Worm (Caenorhabditis elegans) whole organism, late embryonic: ENCODE data around the gene srg-55.

Source experiments
- F13H6.1 ChIP-seq: sonication (generic microtip); optimal IDR thresholded peaks from 2 replicates; lab custom pipeline; 2016; ENCODE audit warnings: missing genetic modification characterization, missing compliant biosample characterization
- T23F11.4 ChIP-seq: fragments of 200-800 bp; sonication (Bioruptor generic); optimal IDR thresholded peaks from 2 replicates; lab custom pipeline; 2018; ENCODE audit warnings: mild to moderate bottlenecking, missing genetic modification characterization, missing compliant biosample characterization
- Y22D7AL.16 ChIP-seq: sonication (generic microtip); optimal IDR thresholded peaks from 2 replicates; lab custom pipeline; 2016; ENCODE audit warnings: missing genetic modification characterization, missing compliant biosample characterization
- ahr-1 ChIP-seq: sonication (generic microtip); optimal IDR thresholded peaks from 2 replicates; lab custom pipeline; 2016; ENCODE audit warnings: missing genetic modification characterization, missing compliant biosample characterization
- ama-1 ChIP-seq: fragments of 150-350 bp; optimal IDR thresholded peaks from 2 replicates; lab custom pipeline; 2014
- ceh-18 ChIP-seq: sonication (generic microtip); optimal IDR thresholded peaks from 2 replicates; lab custom pipeline; 2016; ENCODE audit warnings: missing genetic modification characterization, missing compliant biosample characterization
- ceh-19 ChIP-seq: fragments of 200-800 bp; sonication (Bioruptor generic); optimal IDR thresholded peaks from 2 replicates; lab custom pipeline; 2018; ENCODE audit warnings: mild to moderate bottlenecking, missing genetic modification characterization, missing compliant biosample characterization
- ceh-2 ChIP-seq: sonication (generic microtip); optimal IDR thresholded peaks from 2 replicates; lab custom pipeline; 2016; ENCODE audit warnings: missing genotype, missing genetic modification characterization, missing compliant biosample characterization
- ceh-30 ChIP-seq: fragments of 150-350 bp; optimal IDR thresholded peaks from 2 replicates; lab custom pipeline; 2014; ENCODE audit warnings: missing biosample characterization, missing genetic modification characterization
- ceh-31 ChIP-seq: sonication (generic microtip); optimal IDR thresholded peaks from 2 replicates; lab custom pipeline; 2016; ENCODE audit warnings: missing genetic modification characterization, missing compliant biosample characterization
- ceh-45 ChIP-seq: fragments of 200-800 bp; sonication (Bioruptor generic); IDR thresholded peaks from 2 replicates; pipeline ENCODE4 v1.3.6; 2022; ENCODE audit warnings: missing genetic modification reagents, missing genetic modification characterization, missing compliant biosample characterization
- ceh-48 ChIP-seq: sonication (generic microtip); optimal IDR thresholded peaks from 2 replicates; lab custom pipeline; 2016; ENCODE audit warnings: missing genetic modification characterization, inconsistent platforms, missing compliant biosample characterization
- dmd-4 ChIP-seq: sonication (generic microtip); optimal IDR thresholded peaks from 2 replicates; lab custom pipeline; 2016; ENCODE audit warnings: borderline replicate concordance, missing genetic modification characterization, missing compliant biosample characterization
- elt-2 ChIP-seq: sonication (generic microtip); optimal IDR thresholded peaks from 2 replicates; lab custom pipeline; 2016; ENCODE audit warnings: missing genetic modification reagents, missing genetic modification characterization, missing compliant biosample characterization
- elt-4 ChIP-seq: sonication (generic microtip); optimal IDR thresholded peaks from 2 replicates; lab custom pipeline; 2016; ENCODE audit warnings: missing genetic modification characterization, missing compliant biosample characterization
- ets-4 ChIP-seq: sonication (generic microtip); optimal IDR thresholded peaks from 2 replicates; lab custom pipeline; 2016; ENCODE audit warnings: missing genetic modification characterization, missing compliant biosample characterization
- eyg-1 ChIP-seq: sonication (generic microtip); optimal IDR thresholded peaks from 2 replicates; lab custom pipeline; 2016; ENCODE audit warnings: missing genotype, missing genetic modification characterization, missing compliant biosample characterization
- fax-1 ChIP-seq: sonication (generic microtip); optimal IDR thresholded peaks from 2 replicates; lab custom pipeline; 2016; ENCODE audit warnings: missing genotype, missing genetic modification characterization, missing compliant biosample characterization
- fkh-10 ChIP-seq: fragments of 150-350 bp; optimal IDR thresholded peaks from 2 replicates; lab custom pipeline; 2014; ENCODE audit warnings: missing biosample characterization, missing genetic modification reagents, missing genetic modification characterization
- hlh-13 ChIP-seq: fragments of 200-800 bp; sonication (Bioruptor generic); optimal IDR thresholded peaks from 2 replicates; lab custom pipeline; 2018; ENCODE audit warnings: mild to moderate bottlenecking, missing genetic modification characterization, missing compliant biosample characterization
- hlh-15 ChIP-seq: sonication (generic microtip); optimal IDR thresholded peaks from 2 replicates; lab custom pipeline; 2016; ENCODE audit warnings: missing genetic modification characterization, missing compliant biosample characterization
- hlh-30 ChIP-seq: sonication (generic microtip); optimal IDR thresholded peaks from 2 replicates; lab custom pipeline; 2017; ENCODE audit warnings: antibody characterized with exemption, missing genetic modification characterization, missing compliant biosample characterization; ENCODE audit not compliant: insufficient read depth
- hlh-6 ChIP-seq: sonication (generic microtip); optimal IDR thresholded peaks from 2 replicates; lab custom pipeline; 2016; ENCODE audit warnings: missing genotype, missing genetic modification characterization, missing compliant biosample characterization
- hlh-8 ChIP-seq: sonication (generic microtip); optimal IDR thresholded peaks from 2 replicates; lab custom pipeline; 2016; ENCODE audit warnings: missing genotype, missing genetic modification characterization, missing compliant biosample characterization
- lim-6 ChIP-seq: sonication (generic microtip); optimal IDR thresholded peaks from 2 replicates; lab custom pipeline; 2016; ENCODE audit warnings: missing genetic modification characterization, missing compliant biosample characterization
- lin-11 ChIP-seq: fragments of 200-800 bp; sonication (Bioruptor generic); optimal IDR thresholded peaks from 2 replicates; lab custom pipeline; 2018; ENCODE audit warnings: mild to moderate bottlenecking, missing genetic modification characterization, missing compliant biosample characterization
- nfya-1 ChIP-seq: sonication (generic microtip); optimal IDR thresholded peaks from 2 replicates; lab custom pipeline; 2017; ENCODE audit warnings: missing genetic modification characterization, mild to moderate bottlenecking, missing compliant biosample characterization, antibody characterized with exemption, moderate library complexity
- npax-4 ChIP-seq: sonication (generic microtip); optimal IDR thresholded peaks from 2 replicates; lab custom pipeline; 2016; ENCODE audit warnings: missing genetic modification characterization, missing compliant biosample characterization
- pag-3 ChIP-seq: sonication (generic microtip); optimal IDR thresholded peaks from 2 replicates; lab custom pipeline; 2016; ENCODE audit warnings: missing compliant biosample characterization, missing genetic modification characterization, borderline replicate concordance
- pat-9 ChIP-seq: fragments of 200-800 bp; sonication (Bioruptor generic); optimal IDR thresholded peaks from 2 replicates; lab custom pipeline; 2018; ENCODE audit warnings: mild to moderate bottlenecking, missing genetic modification characterization, moderate library complexity, missing compliant biosample characterization
- pax-1 ChIP-seq: fragments of 150-350 bp; optimal IDR thresholded peaks from 2 replicates; lab custom pipeline; 2014; ENCODE audit warnings: missing biosample characterization, missing genetic modification characterization
- pha-2 ChIP-seq: sonication (generic microtip); optimal IDR thresholded peaks from 2 replicates; lab custom pipeline; 2017; ENCODE audit warnings: mild to moderate bottlenecking, missing genetic modification characterization, missing compliant biosample characterization
- pha-4 ChIP-seq: fragments of 150-350 bp; optimal IDR thresholded peaks from 2 replicates; lab custom pipeline; 2018; ENCODE audit warnings: missing biosample characterization, missing genetic modification reagents, missing genetic modification characterization
- pros-1 ChIP-seq: fragments of 150-350 bp; optimal IDR thresholded peaks from 2 replicates; lab custom pipeline; 2014; ENCODE audit warnings: missing biosample characterization, missing genetic modification reagents, missing genetic modification characterization
- ref-2 ChIP-seq: sonication (generic microtip); optimal IDR thresholded peaks from 2 replicates; lab custom pipeline; 2016; ENCODE audit warnings: missing genetic modification characterization, missing compliant biosample characterization
- sdc-2 ChIP-seq: sonication (generic microtip); optimal IDR thresholded peaks from 2 replicates; lab custom pipeline; 2016; ENCODE audit warnings: missing genotype, missing genetic modification characterization, missing compliant biosample characterization
- sox-2 ChIP-seq: fragments of 200-800 bp; sonication (Bioruptor generic); IDR thresholded peaks from 2 replicates; pipeline ENCODE4 v1.3.6; 2022; ENCODE audit warnings: missing genetic modification reagents, missing genetic modification characterization, missing compliant biosample characterization
- sox-4 ChIP-seq: sonication (generic microtip); optimal IDR thresholded peaks from 2 replicates; lab custom pipeline; 2017; ENCODE audit warnings: mild to moderate bottlenecking, missing genetic modification characterization, inconsistent platforms, missing compliant biosample characterization
- tbx-2 ChIP-seq: sonication (generic microtip); optimal IDR thresholded peaks from 2 replicates; lab custom pipeline; 2016; ENCODE audit warnings: missing genetic modification characterization, missing compliant biosample characterization
- unc-3 ChIP-seq, 2 experiments: fragments of 200-800 bp in 1 of 2; sonication (Bioruptor generic) in 1 of 2; sonication (generic microtip) in 1 of 2; conservative IDR thresholded peaks in 1 of 2; optimal IDR thresholded peaks in 1 of 2; 2 replicates each; pipeline versions ENCODE4 v1.3.6 to Lab custom; 2016 to 2022; ENCODE audit warnings: missing compliant biosample characterization in 2 of 2, missing genetic modification characterization in 2 of 2, missing genetic modification reagents in 1 of 2
- unc-55 ChIP-seq: sonication (generic microtip); optimal IDR thresholded peaks from 2 replicates; lab custom pipeline; 2017; ENCODE audit warnings: missing biosample characterization, missing genetic modification reagents, missing genetic modification characterization
- unc-86 ChIP-seq: sonication (generic microtip); optimal IDR thresholded peaks from 2 replicates; lab custom pipeline; 2016; ENCODE audit warnings: missing genetic modification characterization, missing compliant biosample characterization

srg-55 gene

DNA sequence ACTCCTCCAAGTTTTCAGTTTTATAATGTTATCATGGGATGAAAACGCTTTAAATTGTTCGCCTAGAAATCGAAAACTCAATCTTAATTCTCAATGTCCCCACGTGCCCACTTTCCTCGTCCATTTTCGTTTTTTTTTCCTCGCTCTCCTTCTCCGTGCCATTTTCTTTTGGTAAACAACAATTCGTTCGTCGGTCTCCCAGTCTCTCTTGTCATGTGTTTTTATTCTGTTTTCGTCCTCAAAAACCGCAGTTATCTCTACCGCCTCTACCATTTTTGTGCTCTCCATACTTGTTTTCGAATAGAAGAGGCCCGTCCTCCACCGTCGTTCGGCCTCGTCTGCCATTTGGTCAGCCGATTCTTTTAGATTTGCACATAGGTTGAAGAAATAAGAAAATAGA, 20.4 kb upstream of the srg-55 start:
- TF ChIP-seq F13H6.1 (tag; lab: Kevin White, UChicago) (no peak), ceh-18 (tag; lab: Kevin White, UChicago) (no peak), ref-2 (tag; lab: Kevin White, UChicago) (no peak)

DNA sequence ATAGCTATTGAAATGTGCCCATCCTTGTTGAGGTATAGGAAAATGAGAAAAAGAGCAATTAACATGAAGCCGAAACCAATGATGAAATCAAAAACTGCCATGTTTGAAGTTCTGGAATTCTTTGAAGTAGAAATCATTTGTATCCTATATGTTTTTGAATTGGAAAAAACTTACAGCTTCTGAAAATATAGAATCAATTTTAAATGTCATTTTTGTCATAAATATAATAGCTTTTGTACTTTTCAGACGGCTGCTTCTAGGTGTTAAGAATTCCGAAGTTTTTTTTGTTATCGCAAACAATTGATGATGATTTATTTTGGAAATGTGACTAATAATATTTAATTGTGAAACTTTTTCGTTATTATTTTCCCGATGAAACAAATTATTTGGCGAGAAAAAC, 18.9 kb upstream of the srg-55 start, which contains the start of gene C30G7.4:
TSS of gene C30G7.4 (minus strand) at position 101 of the 400 bp plus-strand sequence.
- TF ChIP-seq ets-4 (no peak), pha-2 (tag; lab: Kevin White, UChicago) (no peak), fax-1 (tag; lab: Kevin White, UChicago) (no peak), pax-1 (tag; lab: Kevin White, UChicago) (no peak), ahr-1 (tag; lab: Kevin White, UChicago) (no peak), hlh-30 (no peak), elt-2 (tag; lab: Kevin White, UChicago) (no peak), ceh-2 (tag; lab: Kevin White, UChicago) (no peak), tbx-2 (tag; lab: Kevin White, UChicago) (no peak), eyg-1 (tag; lab: Kevin White, UChicago) (no peak), nfya-1 (no peak), lim-6 (tag; lab: Kevin White, UChicago) (no peak)
- TF ChIP-seq, all 69 proteins: peak for 0

DNA sequence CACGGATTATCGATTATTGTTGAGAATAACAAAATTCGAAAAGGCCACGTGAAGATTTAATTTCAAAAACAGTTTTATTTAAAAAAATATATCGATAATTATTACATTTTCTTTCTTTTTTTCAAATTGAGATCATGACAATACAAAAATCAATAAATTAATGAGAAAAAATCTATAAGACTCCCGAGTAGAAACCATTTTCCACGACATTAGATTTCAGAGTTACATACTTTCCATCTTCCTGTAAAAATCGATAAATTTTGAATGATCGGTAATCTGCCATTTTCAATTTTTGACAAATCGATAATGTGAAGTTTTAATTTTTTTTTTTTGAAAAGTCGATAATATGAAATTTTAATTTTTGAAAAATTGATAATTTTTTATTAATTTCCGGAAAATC, 17.5 kb upstream of the srg-55 start, which contains the start of gene C30G7.3:
TSS of gene C30G7.3 (minus strand) at position 8 of the 400 bp plus-strand sequence.
- TF ChIP-seq elt-4 (tag; lab: Kevin White, UChicago) (no peak), ceh-45 (GFP tag; lab: Robert Waterston, UW) (no peak), pha-4 (no peak), unc-3 (GFP tag; conservative IDR thresholded peaks at IDR 0.05; lab: Robert Waterston, UW) (no peak), unc-3 (tag; optimal IDR thresholded peaks at IDR 0.05; lab: Kevin White, UChicago) (no peak), pag-3 (tag; lab: Kevin White, UChicago) (no peak), T23F11.4 (GFP tag; lab: Kevin White, UChicago) (no peak)

DNA sequence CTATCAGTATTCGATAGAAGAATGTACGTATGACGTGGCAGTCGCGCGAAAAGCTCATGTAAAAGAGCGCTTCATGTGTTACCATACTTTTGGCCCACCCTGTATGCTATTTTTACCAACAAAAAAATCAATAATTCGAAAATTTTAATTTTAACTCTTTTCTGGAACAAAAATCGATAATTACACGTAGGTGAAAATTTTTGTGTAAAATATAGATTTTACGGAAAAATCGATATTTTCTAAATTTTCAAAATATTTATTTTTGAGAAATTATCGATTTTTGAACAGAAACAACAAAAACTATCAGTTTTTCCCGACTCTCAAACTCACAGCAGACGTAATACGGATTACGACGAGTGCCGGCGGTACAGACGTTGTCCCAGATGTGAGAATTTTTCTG, 17.0 kb upstream of the srg-55 start:
- TF ChIP-seq ceh-45 (GFP tag; lab: Robert Waterston, UW) (no peak), ceh-2 (tag; lab: Kevin White, UChicago) (no peak), ceh-30 (tag; lab: Kevin White, UChicago) (no peak), pax-1 (tag; lab: Kevin White, UChicago) (no peak), sdc-2 (tag; lab: Kevin White, UChicago) (no peak), hlh-13 (GFP tag; lab: Kevin White, UChicago) (no peak), sox-2 (GFP tag; lab: Robert Waterston, UW) (no peak), pros-1 (tag; lab: Kevin White, UChicago) (no peak), unc-86 (tag; lab: Kevin White, UChicago) (no peak), ref-2 (tag; lab: Kevin White, UChicago) (no peak), ceh-48 (tag; lab: Kevin White, UChicago) (no peak)
- TF ChIP-seq, all 69 proteins: peak for 0

- TF ChIP-seq Y22D7AL.16 (tag; lab: Kevin White, UChicago) (no peak), elt-4 (tag; lab: Kevin White, UChicago) (no peak), unc-55 (GFP tag; lab: Kevin White, UChicago) (no peak), hlh-15 (no peak), fax-1 (tag; lab: Kevin White, UChicago) (no peak), ceh-19 (no peak), pat-9 (tag; lab: Kevin White, UChicago) (no peak), npax-4 (tag; lab: Kevin White, UChicago) (no peak), ceh-31 (tag; lab: Kevin White, UChicago) (no peak), F13H6.1 (tag; lab: Kevin White, UChicago) (no peak), tbx-2 (tag; lab: Kevin White, UChicago) (no peak), dmd-4 (tag; lab: Kevin White, UChicago) (no peak), ceh-2 (tag; lab: Kevin White, UChicago) (no peak), hlh-8 (tag; lab: Kevin White, UChicago) (no peak), hlh-6 (no peak), sox-4 (no peak), fkh-10 (GFP tag; lab: Kevin White, UChicago) (no peak), lin-11 (tag; lab: Kevin White, UChicago) (no peak), ama-1 (lab: Kevin White, UChicago) (no peak), pha-2 (tag; lab: Kevin White, UChicago) (no peak)
These were observed 15.6 kb upstream of the srg-55 start for ce11 chrV:14943774-14944173.
